Worm (Caenorhabditis elegans) whole organism, midembryonic: ENCODE measurements around the gene pqn-16.

Experiments
- T22C8.4 ChIP-seq: fragments of 200-800 bp; sonication (Bioruptor generic); IDR thresholded peaks from 2 replicates; pipeline ENCODE4 v1.3.6; 2022; ENCODE audit warnings: missing genetic modification characterization, missing compliant biosample characterization
- cog-1 ChIP-seq: sonication (generic microtip); optimal IDR thresholded peaks from 2 replicates; lab custom pipeline; 2016; ENCODE audit warnings: missing genetic modification characterization, missing compliant biosample characterization
- flt-1 ChIP-seq: fragments of 200-800 bp; sonication (Bioruptor generic); IDR thresholded peaks from 2 replicates; pipeline ENCODE4 v1.3.6; 2022; ENCODE audit warnings: missing genetic modification characterization, missing compliant biosample characterization
- klf-2 ChIP-seq: fragments of 200-800 bp; sonication (Bioruptor generic); conservative IDR thresholded peaks from 2 replicates; pipeline ENCODE4 v1.3.6; 2022; ENCODE audit warnings: missing genetic modification reagents, missing genetic modification characterization, missing compliant biosample characterization
- med-1 ChIP-seq: sonication (generic microtip); optimal IDR thresholded peaks from 2 replicates; lab custom pipeline; 2017; ENCODE audit warnings: missing genetic modification characterization, mild to moderate bottlenecking, missing compliant biosample characterization, antibody characterized with exemption, missing genetic modification reagents; ENCODE audit not compliant: insufficient read depth
- ref-1 ChIP-seq: fragments of 200-800 bp; sonication (Bioruptor generic); conservative IDR thresholded peaks from 2 replicates; pipeline ENCODE4 v1.3.6; 2022; ENCODE audit warnings: missing genetic modification reagents, missing genetic modification characterization, missing compliant biosample characterization
- tab-1 ChIP-seq: fragments of 200-800 bp; sonication (Bioruptor generic); IDR thresholded peaks from 2 replicates; pipeline ENCODE4 v1.3.6; 2022; ENCODE audit warnings: missing genetic modification characterization, missing compliant biosample characterization
- ztf-23 ChIP-seq: fragments of 200-800 bp; sonication (Bioruptor generic); IDR thresholded peaks from 2 replicates; pipeline ENCODE4 v1.3.6; 2022; ENCODE audit warnings: missing genetic modification reagents, missing genetic modification characterization, missing compliant biosample characterization
- ztf-29 ChIP-seq: fragments of 200-800 bp; sonication (Bioruptor generic); IDR thresholded peaks from 2 replicates; pipeline ENCODE4 v1.3.6; 2022; ENCODE audit warnings: missing genetic modification reagents, missing genetic modification characterization, missing compliant biosample characterization

Gene pqn-16

DNA sequence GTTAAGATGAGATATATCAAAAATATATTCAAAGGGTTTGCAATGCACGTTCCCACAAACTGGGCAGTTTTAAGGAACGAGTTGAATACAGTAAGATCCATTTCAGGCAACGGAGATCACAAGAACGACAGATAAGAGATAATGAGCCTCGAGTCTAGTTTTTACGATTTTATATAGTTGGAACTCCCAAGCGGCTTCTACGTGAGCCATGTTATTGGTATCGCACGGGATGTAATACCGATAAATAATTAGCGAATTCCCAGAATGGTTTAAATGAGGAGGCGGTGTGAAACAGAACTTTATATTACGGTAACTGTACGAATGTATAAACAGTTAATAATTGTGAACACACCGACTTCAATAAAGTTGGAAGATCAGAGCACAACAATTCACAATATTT, 25.0 kb downstream of the pqn-16 start, which contains the start of gene str-177:
str-177 (minus strand) TSS at position 101 of the 400 bp plus-strand sequence.
- TF ChIP-seq flt-1 (GFP tag; lab: Robert Waterston, UW) (no peak), ztf-23 (no peak), T22C8.4 (GFP tag; lab: Robert Waterston, UW) (no peak), ref-1 (no peak), cog-1 (no peak), tab-1 (GFP tag; lab: Robert Waterston, UW) (no peak), klf-2 (no peak), ztf-29 (no peak), med-1 (GFP tag; lab: Kevin White, UChicago) (no peak)

ce11 chrV:9202710-9203109, 28.8 kb downstream of the pqn-16 start, which contains the start of gene asp-2:
asp-2 (plus strand) TSS chrV:9203077.
- TF ChIP-seq ztf-29, result no peak

ce11 chrV:9207377-9207776, 33.5 kb downstream of the pqn-16 start, which contains the start of gene inx-10:
inx-10 (minus strand) TSS chrV:9207477.
- TF ChIP-seq T22C8.4 (GFP tag; lab: Robert Waterston, UW), result no peak
- TF ChIP-seq ref-1, result no peak
- no peak for TF ChIP-seq med-1 (GFP tag; lab: Kevin White, UChicago)
- no peak for TF ChIP-seq cog-1
- TF ChIP-seq ztf-23, result no peak
- TF ChIP-seq flt-1 (GFP tag; lab: Robert Waterston, UW), result no peak
- no peak for TF ChIP-seq klf-2
- no peak for TF ChIP-seq tab-1 (GFP tag; lab: Robert Waterston, UW)
- TF ChIP-seq ztf-29, result no peak

ce11 chrV:9208878-9209277, 35.0 kb downstream of the pqn-16 start:
- TF ChIP-seq cog-1 (no peak), ref-1 (no peak), med-1 (GFP tag; lab: Kevin White, UChicago) (no peak), klf-2 (no peak), ztf-29 (no peak), T22C8.4 (GFP tag; lab: Robert Waterston, UW) (no peak), ztf-23 (no peak), flt-1 (GFP tag; lab: Robert Waterston, UW) (no peak), tab-1 (GFP tag; lab: Robert Waterston, UW) (no peak)

DNA sequence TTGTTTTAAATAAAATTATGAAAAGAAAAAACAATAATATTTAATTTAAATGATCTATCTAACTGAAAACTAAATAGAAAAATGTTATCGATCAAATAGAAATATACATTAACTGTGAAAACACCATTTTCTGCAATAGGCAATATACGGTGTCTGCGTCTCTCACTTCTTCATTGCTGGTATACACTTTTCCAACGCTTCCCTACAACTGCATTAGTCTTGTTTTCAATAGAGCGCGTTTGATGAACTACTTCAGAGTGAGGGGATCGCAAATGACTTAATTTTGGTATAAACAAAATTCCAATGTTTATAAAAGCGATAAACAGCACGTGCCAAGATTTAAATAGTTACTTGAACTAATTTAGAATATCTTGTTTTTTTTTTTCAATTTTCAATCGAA, 38.6 kb downstream of the pqn-16 start:
- TF ChIP-seq T22C8.4 (GFP tag; lab: Robert Waterston, UW) (no peak), cog-1 (peak; percentile 58)

DNA sequence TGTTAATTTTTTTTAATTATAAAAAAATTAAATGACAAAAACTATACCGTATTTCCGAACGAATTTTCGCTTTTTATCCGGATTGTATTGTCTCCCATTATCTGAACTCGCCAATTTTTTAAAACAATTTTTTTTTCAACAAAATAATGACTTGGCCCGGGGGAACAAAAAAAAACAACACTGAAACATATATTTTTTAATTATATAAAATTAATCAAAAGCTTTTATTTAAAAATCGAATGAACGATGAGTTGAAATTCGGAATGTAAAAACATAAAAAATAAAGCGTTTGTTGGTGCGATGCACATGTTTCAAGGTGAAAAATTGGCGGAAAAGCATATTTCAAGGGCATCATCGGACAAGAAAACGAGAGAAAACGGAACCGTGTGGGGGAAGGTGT, 39.7 kb downstream of the pqn-16 start, which contains the start of gene mdt-27:
mdt-27 (minus strand) TSS at position 101 of the 400 bp plus-strand sequence.
- TF ChIP-seq flt-1 (GFP tag; lab: Robert Waterston, UW), result no peak

DNA sequence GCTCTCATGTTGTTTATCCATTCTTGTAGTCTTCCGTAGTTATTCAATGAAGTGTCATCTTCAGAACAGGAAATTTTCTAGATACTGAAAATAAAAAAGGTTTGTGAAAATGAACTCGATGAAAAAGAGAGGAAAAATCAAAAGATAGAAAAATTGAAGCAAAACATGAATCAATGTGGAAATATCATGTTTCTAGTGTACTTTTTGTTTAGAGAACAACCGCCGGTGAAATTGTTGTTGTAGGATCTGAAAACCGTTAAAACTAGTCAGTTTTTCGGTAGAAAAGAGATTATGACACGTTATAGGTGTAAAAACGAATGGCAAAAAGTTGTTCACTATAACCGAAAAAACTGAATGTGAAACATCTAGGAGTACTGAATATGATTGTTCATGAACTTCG, 43.3 kb downstream of the pqn-16 start, which contains the start of gene pacs-1:
pacs-1 (minus strand) TSS at position 101 of the 400 bp plus-strand sequence.
- no peak for TF ChIP-seq ztf-29
- no peak for TF ChIP-seq flt-1 (GFP tag; lab: Robert Waterston, UW)
- no peak for TF ChIP-seq T22C8.4 (GFP tag; lab: Robert Waterston, UW)
- TF ChIP-seq med-1 (GFP tag; lab: Kevin White, UChicago), result no peak

- TF ChIP-seq ztf-23, result no peak
- no peak for TF ChIP-seq klf-2
- no peak for TF ChIP-seq med-1 (GFP tag; lab: Kevin White, UChicago)
- TF ChIP-seq ref-1, result no peak
- no peak for TF ChIP-seq T22C8.4 (GFP tag; lab: Robert Waterston, UW)
- no peak for TF ChIP-seq tab-1 (GFP tag; lab: Robert Waterston, UW)
- no peak for TF ChIP-seq cog-1
- no peak for TF ChIP-seq flt-1 (GFP tag; lab: Robert Waterston, UW)
- TF ChIP-seq ztf-29, result no peak
These were observed 44.3 kb downstream of the pqn-16 start for ce11 chrV:9218214-9218613.

ce11 chrV:9218655-9219389, 44.9 kb downstream of the pqn-16 start:
- TF ChIP-seq T22C8.4 (GFP tag; lab: Robert Waterston, UW) (no peak), ztf-29 (no peak), tab-1 (GFP tag; lab: Robert Waterston, UW) (no peak)

DNA sequence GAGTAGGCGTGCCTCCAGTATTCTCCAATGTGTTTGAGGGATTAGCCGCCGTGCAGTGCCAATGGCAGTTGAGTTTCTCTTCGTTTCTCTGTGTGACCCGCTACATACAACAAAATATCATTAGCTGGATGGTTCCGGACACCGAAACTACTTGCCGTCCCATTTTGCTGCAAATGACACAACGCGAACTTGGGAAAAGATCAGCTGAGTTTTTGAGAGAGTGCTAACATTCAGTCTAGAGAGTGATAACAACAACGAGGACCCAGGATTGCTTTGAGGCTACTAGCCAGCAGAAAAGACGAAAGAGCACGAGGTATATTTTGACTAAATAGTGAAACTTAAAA, 45.5 kb downstream of the pqn-16 start:
- no peak for TF ChIP-seq ztf-23
- TF ChIP-seq T22C8.4 (GFP tag; lab: Robert Waterston, UW), result no peak
- TF ChIP-seq klf-2, result no peak
- no peak for TF ChIP-seq cog-1
- TF ChIP-seq tab-1 (GFP tag; lab: Robert Waterston, UW), result no peak
- no peak for TF ChIP-seq flt-1 (GFP tag; lab: Robert Waterston, UW)
- TF ChIP-seq med-1 (GFP tag; lab: Kevin White, UChicago), result no peak
- no peak for TF ChIP-seq ztf-29
- TF ChIP-seq ref-1, result no peak

- no peak for TF ChIP-seq cog-1
- TF ChIP-seq klf-2, result no peak
- TF ChIP-seq med-1 (GFP tag; lab: Kevin White, UChicago), result no peak
- no peak for TF ChIP-seq T22C8.4 (GFP tag; lab: Robert Waterston, UW)
- TF ChIP-seq ztf-23, result no peak
- no peak for TF ChIP-seq tab-1 (GFP tag; lab: Robert Waterston, UW)
- TF ChIP-seq ztf-29, result no peak
- no peak for TF ChIP-seq flt-1 (GFP tag; lab: Robert Waterston, UW)
- TF ChIP-seq ref-1, result no peak
These were observed 46.6 kb downstream of the pqn-16 start for ce11 chrV:9220444-9220843.
